Worm (Caenorhabditis elegans): ENCODE data around the gene rer-1.
A peak's percentile ranks its signal among the peaks of the same experiment; 100 is the strongest.

Gene rer-1

DNA sequence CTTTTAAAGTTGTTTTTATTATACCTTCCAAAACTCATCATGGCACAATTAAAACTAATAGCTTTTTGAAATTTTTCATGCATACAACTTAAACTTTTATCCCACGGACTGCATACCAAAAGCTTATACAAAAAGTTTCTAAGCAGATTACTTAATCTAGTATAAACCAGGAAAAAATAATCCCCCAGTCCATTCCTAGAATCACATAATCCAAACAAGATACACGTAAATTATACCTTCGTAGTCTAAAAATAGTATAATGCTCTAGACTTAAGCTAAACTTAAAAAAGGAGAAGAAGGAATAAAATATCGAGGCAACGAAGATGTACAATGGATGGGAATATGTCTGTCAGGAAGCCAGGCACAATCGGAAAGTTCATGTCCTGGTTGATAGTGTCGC lies 15.9 kb upstream of the rer-1 start:
- TF ChIP-seq ceh-43 (GFP tag; optimal IDR thresholded peaks at IDR 0.05) (no peak), nhr-2 (tag; optimal IDR thresholded peaks at IDR 0.05) (no peak), tbx-8 (GFP tag; optimal IDR thresholded peaks at IDR 0.05) (no peak), snpc-4 (tag; optimal IDR thresholded peaks at IDR 0.05) (no peak), drap-1 (GFP tag; optimal IDR thresholded peaks at IDR 0.05) (no peak), unc-39 (tag; optimal IDR thresholded peaks at IDR 0.05) (no peak), lsy-2 (tag; optimal IDR thresholded peaks at IDR 0.05) (no peak), ceh-39 (tag; optimal IDR thresholded peaks at IDR 0.05) (no peak), nhr-12 (tag; optimal IDR thresholded peaks at IDR 0.05) (no peak)

DNA sequence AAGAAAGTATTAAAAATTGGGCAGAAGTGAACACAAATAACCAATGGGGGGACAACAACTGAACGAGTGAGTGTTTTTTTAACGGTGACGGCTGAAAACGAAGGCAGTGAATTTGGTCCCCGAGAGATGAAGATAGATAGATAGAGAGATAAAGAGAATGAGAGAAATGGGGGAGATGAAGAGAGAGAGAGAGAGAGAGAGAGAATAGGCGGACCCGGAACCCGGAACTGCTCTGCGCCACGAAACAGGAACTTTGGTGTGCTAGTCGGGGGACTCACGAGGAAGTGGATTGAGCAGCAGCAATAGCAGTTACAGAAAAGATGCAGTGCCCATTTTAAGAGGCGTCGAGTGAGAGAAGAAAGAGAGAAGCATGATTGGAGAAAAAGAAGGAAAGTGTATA lies 14.8 kb upstream of the rer-1 start:
- TF ChIP-seq flh-1 (GFP tag; optimal IDR thresholded peaks at IDR 0.05): no peak
- peak; percentile 56 for TF ChIP-seq ces-1 (GFP tag; optimal IDR thresholded peaks at IDR 0.05)

- no peak for TF ChIP-seq ceh-83 (GFP tag; optimal IDR thresholded peaks at IDR 0.05)
- no peak for TF ChIP-seq ceh-43 (GFP tag; optimal IDR thresholded peaks at IDR 0.05)
- TF ChIP-seq nhr-12 (tag; optimal IDR thresholded peaks at IDR 0.05): no peak
- TF ChIP-seq ztf-11 (tag; optimal IDR thresholded peaks at IDR 0.05): no peak
These were observed 11.4 kb upstream of the rer-1 start for ce11 chrII:8799725-8800124.

DNA sequence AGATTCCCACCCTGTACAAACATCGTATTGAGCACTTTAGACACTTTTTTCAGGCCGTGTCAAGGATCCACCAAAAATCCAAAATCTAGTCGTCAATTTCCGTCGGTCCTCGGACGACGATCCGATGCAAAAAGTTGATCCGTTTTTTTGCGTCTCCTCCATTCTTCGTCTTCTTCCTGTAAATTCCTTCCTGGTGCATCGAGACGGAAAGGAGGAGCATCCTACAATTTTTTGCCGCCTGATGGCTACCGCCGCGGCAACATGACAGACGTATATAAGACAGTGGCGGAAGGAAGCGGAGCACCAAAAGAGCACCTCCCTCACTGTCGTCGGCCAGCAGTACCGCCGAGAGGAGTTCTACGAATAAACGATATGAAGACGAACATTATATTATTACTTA lies 10.3 kb upstream of the rer-1 start, which contains the start of gene appg-2:
Gene appg-2, plus strand, starts transcription at position 301 of the 400 bp plus-strand sequence.
- TF ChIP-seq mls-2 (tag; optimal IDR thresholded peaks at IDR 0.05) (no peak), nhr-237 (tag; optimal IDR thresholded peaks at IDR 0.05) (no peak), nhr-2 (tag; optimal IDR thresholded peaks at IDR 0.05) (no peak), lsy-2 (tag; optimal IDR thresholded peaks at IDR 0.05) (no peak), flh-1 (GFP tag; optimal IDR thresholded peaks at IDR 0.05) (no peak), nhr-76 (tag; optimal IDR thresholded peaks at IDR 0.05) (no peak), ceh-83 (GFP tag; optimal IDR thresholded peaks at IDR 0.05) (no peak), M03D4.4 (tag; optimal IDR thresholded peaks at IDR 0.05) (no peak), sptf-1 (tag; optimal IDR thresholded peaks at IDR 0.05) (no peak), tbx-8 (GFP tag; optimal IDR thresholded peaks at IDR 0.05) (no peak), drap-1 (GFP tag; optimal IDR thresholded peaks at IDR 0.05) (no peak), ztf-11 (tag; optimal IDR thresholded peaks at IDR 0.05) (no peak), hlh-1 (tag; optimal IDR thresholded peaks at IDR 0.05) (no peak), lin-32 (GFP tag; optimal IDR thresholded peaks at IDR 0.05) (no peak)

ce11 chrII:8806921-8807320 lies 4.2 kb upstream of the rer-1 start, which contains the start of gene pho-13:
Gene pho-13 (minus strand): TSS chrII:8807021.
- no peak for TF ChIP-seq M03D4.4 (tag; optimal IDR thresholded peaks at IDR 0.05)
- no peak for TF ChIP-seq ztf-11 (tag; optimal IDR thresholded peaks at IDR 0.05)
- no peak for TF ChIP-seq tbx-8 (GFP tag; optimal IDR thresholded peaks at IDR 0.05)
- TF ChIP-seq mab-5 (tag; optimal IDR thresholded peaks at IDR 0.05): no peak
- TF ChIP-seq mep-1 (tag; optimal IDR thresholded peaks at IDR 0.05): no peak

ce11 chrII:8808482-8808881 lies 2.7 kb upstream of the rer-1 start, which contains the start of gene F07H5.10:
Gene F07H5.10 (minus strand): TSS chrII:8808582.
- no peak for TF ChIP-seq mab-5 (tag; optimal IDR thresholded peaks at IDR 0.05)

DNA sequence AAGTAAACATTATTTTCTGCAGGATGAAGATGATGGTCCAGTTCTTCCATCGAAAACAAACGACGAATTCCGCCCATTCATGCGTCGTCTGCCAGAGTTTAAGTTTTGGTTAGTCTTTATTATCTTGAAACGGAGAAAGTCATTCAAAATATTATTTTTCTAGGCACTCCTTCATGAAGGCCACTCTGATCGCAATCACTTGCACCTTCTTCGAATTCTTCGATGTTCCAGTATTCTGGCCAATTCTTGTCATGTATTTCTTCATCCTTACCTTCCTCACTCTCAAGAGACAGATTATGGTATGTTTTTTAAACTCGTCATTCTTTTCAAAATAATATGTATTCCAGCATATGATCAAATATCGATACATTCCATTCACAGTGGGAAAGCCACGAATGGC lies 655 bp downstream of the rer-1 start:
- TF ChIP-seq mab-5 (tag; optimal IDR thresholded peaks at IDR 0.05) (no peak), ztf-11 (tag; optimal IDR thresholded peaks at IDR 0.05) (no peak), elt-1 (tag; optimal IDR thresholded peaks at IDR 0.05; ENCODE audit: borderline replicate concordance, insufficient read depth) (no peak), ham-2 (GFP tag; optimal IDR thresholded peaks at IDR 0.05) (no peak), unc-39 (tag; optimal IDR thresholded peaks at IDR 0.05) (no peak), tbx-8 (GFP tag; optimal IDR thresholded peaks at IDR 0.05) (no peak), bed-3 (GFP tag; optimal IDR thresholded peaks at IDR 0.05) (no peak), ceh-39 (tag; optimal IDR thresholded peaks at IDR 0.05) (no peak), blmp-1 (tag; optimal IDR thresholded peaks at IDR 0.05) (no peak), lin-13 (tag; optimal IDR thresholded peaks at IDR 0.05) (no peak), flh-1 (GFP tag; optimal IDR thresholded peaks at IDR 0.05) (no peak), unc-62 (GFP tag; optimal IDR thresholded peaks at IDR 0.05) (no peak)

All from whole organism, mixed stage, embryonic.